Worm (Caenorhabditis elegans): ENCODE data around the gene nspc-16.

Gene nspc-16

ce11 chrX:14495075-14495474 lies 28.3 kb upstream of the nspc-16 start:
- no peak for TF ChIP-seq aly-1 (tag; optimal IDR thresholded peaks at IDR 0.05)
- TF ChIP-seq ceh-36 (tag; optimal IDR thresholded peaks at IDR 0.05): no peak
- no peak for TF ChIP-seq tbx-11 (GFP tag; IDR thresholded peaks at IDR 0.05)
- no peak for TF ChIP-seq sea-1 (GFP tag; conservative IDR thresholded peaks at IDR 0.05)
- no peak for TF ChIP-seq ama-1 (optimal IDR thresholded peaks at IDR 0.05)
- no peak for TF ChIP-seq hnd-1 (tag; optimal IDR thresholded peaks at IDR 0.05)

- TF ChIP-seq tra-4 (tag; optimal IDR thresholded peaks at IDR 0.05) (no peak), hmbx-1 (tag; optimal IDR thresholded peaks at IDR 0.05) (no peak), ceh-13 (GFP tag; optimal IDR thresholded peaks at IDR 0.05) (no peak)
These were observed 27.6 kb upstream of the nspc-16 start, which contains the start of gene ztf-14 for ce11 chrX:14495785-14496184. ztf-14 (plus strand) TSS chrX:14496085.

- TF ChIP-seq B0310.2 (tag; optimal IDR thresholded peaks at IDR 0.05) (no peak), ceh-13 (GFP tag; optimal IDR thresholded peaks at IDR 0.05) (no peak), hmbx-1 (tag; optimal IDR thresholded peaks at IDR 0.05) (no peak), aly-1 (tag; optimal IDR thresholded peaks at IDR 0.05) (no peak), hnd-1 (tag; optimal IDR thresholded peaks at IDR 0.05) (no peak), sea-1 (GFP tag; conservative IDR thresholded peaks at IDR 0.05) (no peak), F13C5.2 (tag; optimal IDR thresholded peaks at IDR 0.05) (no peak), ceh-36 (tag; optimal IDR thresholded peaks at IDR 0.05) (no peak), tra-4 (tag; optimal IDR thresholded peaks at IDR 0.05) (no peak), tbx-11 (GFP tag; IDR thresholded peaks at IDR 0.05) (no peak), ama-1 (optimal IDR thresholded peaks at IDR 0.05) (no peak), tbx-37 (GFP tag; conservative IDR thresholded peaks at IDR 0.05) (no peak), scrt-1 (GFP tag; IDR thresholded peaks at IDR 0.05) (no peak), pes-1 (GFP tag; IDR thresholded peaks at IDR 0.05) (no peak), flt-1 (GFP tag; IDR thresholded peaks at IDR 0.05) (no peak)
These were observed 26.8 kb upstream of the nspc-16 start for ce11 chrX:14496545-14496944.

ce11 chrX:14499830-14500409 lies 23.5 kb upstream of the nspc-16 start:
- TF ChIP-seq hnd-1 (tag; optimal IDR thresholded peaks at IDR 0.05): no peak
- TF ChIP-seq sea-1 (GFP tag; conservative IDR thresholded peaks at IDR 0.05): no peak
- TF ChIP-seq pes-1 (GFP tag; IDR thresholded peaks at IDR 0.05): no peak
- TF ChIP-seq ets-7 (tag; optimal IDR thresholded peaks at IDR 0.05): no peak
- TF ChIP-seq tra-4 (tag; optimal IDR thresholded peaks at IDR 0.05): no peak
- no peak for TF ChIP-seq tbx-11 (GFP tag; IDR thresholded peaks at IDR 0.05)
- no peak for TF ChIP-seq aly-1 (tag; optimal IDR thresholded peaks at IDR 0.05)
- TF ChIP-seq ama-1 (optimal IDR thresholded peaks at IDR 0.05): no peak
- TF ChIP-seq flt-1 (GFP tag; IDR thresholded peaks at IDR 0.05): no peak
- TF ChIP-seq ceh-36 (tag; optimal IDR thresholded peaks at IDR 0.05): no peak

- TF ChIP-seq ets-7 (tag; optimal IDR thresholded peaks at IDR 0.05) (no peak), ceh-13 (GFP tag; optimal IDR thresholded peaks at IDR 0.05) (no peak), B0310.2 (tag; optimal IDR thresholded peaks at IDR 0.05) (no peak), pes-1 (GFP tag; IDR thresholded peaks at IDR 0.05) (no peak), flt-1 (GFP tag; IDR thresholded peaks at IDR 0.05) (no peak), sea-1 (GFP tag; conservative IDR thresholded peaks at IDR 0.05) (no peak), hmbx-1 (tag; optimal IDR thresholded peaks at IDR 0.05) (no peak), tra-4 (tag; optimal IDR thresholded peaks at IDR 0.05) (no peak), ama-1 (optimal IDR thresholded peaks at IDR 0.05) (no peak), hmg-4 (GFP tag; optimal IDR thresholded peaks at IDR 0.05) (no peak), scrt-1 (GFP tag; IDR thresholded peaks at IDR 0.05) (no peak), aly-1 (tag; optimal IDR thresholded peaks at IDR 0.05) (no peak), ceh-36 (tag; optimal IDR thresholded peaks at IDR 0.05) (no peak), tbx-37 (GFP tag; conservative IDR thresholded peaks at IDR 0.05) (no peak), hnd-1 (tag; optimal IDR thresholded peaks at IDR 0.05) (no peak), F13C5.2 (tag; optimal IDR thresholded peaks at IDR 0.05) (no peak), tbx-11 (GFP tag; IDR thresholded peaks at IDR 0.05) (no peak)
These were observed 22.8 kb upstream of the nspc-16 start for ce11 chrX:14500422-14501058.

ce11 chrX:14502116-14502587 lies 21.2 kb upstream of the nspc-16 start:
- TF ChIP-seq sea-1 (GFP tag; conservative IDR thresholded peaks at IDR 0.05) (no peak), ama-1 (optimal IDR thresholded peaks at IDR 0.05) (no peak), hmg-4 (GFP tag; optimal IDR thresholded peaks at IDR 0.05) (no peak), ets-7 (tag; optimal IDR thresholded peaks at IDR 0.05) (no peak), hmbx-1 (tag; optimal IDR thresholded peaks at IDR 0.05) (no peak), aly-1 (tag; optimal IDR thresholded peaks at IDR 0.05) (no peak), tbx-11 (GFP tag; IDR thresholded peaks at IDR 0.05) (no peak), ceh-36 (tag; optimal IDR thresholded peaks at IDR 0.05) (no peak), tbx-37 (GFP tag; conservative IDR thresholded peaks at IDR 0.05) (no peak), hnd-1 (tag; optimal IDR thresholded peaks at IDR 0.05) (no peak), tra-4 (tag; optimal IDR thresholded peaks at IDR 0.05) (no peak), pes-1 (GFP tag; IDR thresholded peaks at IDR 0.05) (no peak), B0310.2 (tag; optimal IDR thresholded peaks at IDR 0.05) (no peak), flt-1 (GFP tag; IDR thresholded peaks at IDR 0.05) (no peak), ceh-13 (GFP tag; optimal IDR thresholded peaks at IDR 0.05) (no peak), F13C5.2 (tag; optimal IDR thresholded peaks at IDR 0.05) (no peak), scrt-1 (GFP tag; IDR thresholded peaks at IDR 0.05) (no peak)

- TF ChIP-seq ceh-13 (GFP tag; optimal IDR thresholded peaks at IDR 0.05) (no peak), hmg-4 (GFP tag; optimal IDR thresholded peaks at IDR 0.05) (no peak), hmbx-1 (tag; optimal IDR thresholded peaks at IDR 0.05) (no peak), ama-1 (optimal IDR thresholded peaks at IDR 0.05) (no peak)
These were observed 20.1 kb upstream of the nspc-16 start for ce11 chrX:14503282-14503681.
